Fruit fly (Drosophila melanogaster): Measurements from ENCODE around the gene CG4502.

CG4502 gene

DNA sequence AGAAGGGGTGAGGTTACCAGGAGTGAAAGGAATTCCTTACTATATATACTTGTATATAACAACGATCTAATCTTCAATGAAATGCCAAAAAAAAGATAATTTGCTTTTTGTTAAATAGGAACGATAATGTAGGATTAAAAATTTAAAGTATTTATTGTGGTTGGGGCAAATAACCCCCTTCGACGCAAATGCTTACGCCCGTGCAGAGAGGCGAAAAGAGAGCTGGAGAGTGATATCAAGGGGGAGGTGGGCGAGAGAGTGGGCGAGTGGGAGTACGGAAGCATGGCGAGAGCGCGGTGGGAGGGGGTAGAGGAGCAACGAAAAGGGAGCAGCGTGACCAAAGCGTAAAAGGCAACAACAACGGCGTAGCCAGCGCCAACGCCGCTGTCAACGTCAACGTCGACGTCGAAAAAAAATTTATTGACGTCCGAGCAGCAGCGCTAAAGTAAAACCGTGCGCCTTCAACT, 15.5 kb downstream of the CG4502 start (continued):
- TF ChIP-seq CG10543 (GFP tag; optimal IDR thresholded peaks at IDR 0.05) (peak; percentile 99), bowl (GFP tag; IDR thresholded peaks at IDR 0.05) (peak; percentile 95), Sry-β (GFP tag; optimal IDR thresholded peaks at IDR 0.05) (peak; percentile 65), CG5245 (GFP tag; optimal IDR thresholded peaks at IDR 0.05) (peak; percentile 96), Dref (GFP tag; IDR thresholded peaks at IDR 0.05) (peak; percentile 42; the same call in 1 of the 2 replicates), cwo (GFP tag; optimal IDR thresholded peaks at IDR 0.05) (peak; percentile 97), dmrt11E (tag; optimal IDR thresholded peaks at IDR 0.05) (peak; percentile 93), CG18476 (GFP tag; optimal IDR thresholded peaks at IDR 0.05) (peak; percentile 96), PHDP (tag; optimal IDR thresholded peaks at IDR 0.05) (peak; percentile 99), Deaf1 (tag; optimal IDR thresholded peaks at IDR 0.05) (peak; percentile 81), Xbp1 (GFP tag; optimal IDR thresholded peaks at IDR 0.05) (peak; percentile 99), CG15601 (tag; optimal IDR thresholded peaks at IDR 0.05) (peak; percentile 97), CG17186 (GFP tag; optimal IDR thresholded peaks at IDR 0.05) (peak; percentile 87), Neu2 (GFP tag; optimal IDR thresholded peaks at IDR 0.05; ENCODE audit: borderline replicate concordance) (peak; percentile 66), wek (GFP tag; optimal IDR thresholded peaks at IDR 0.05) (peak; percentile 86), kah (GFP tag; optimal IDR thresholded peaks at IDR 0.05) (peak; percentile 94), CG2202 (tag; optimal IDR thresholded peaks at IDR 0.05) (peak; percentile 96), CG11398 (GFP tag; optimal IDR thresholded peaks at IDR 0.05) (peak; percentile 91), CG30403 (GFP tag; optimal IDR thresholded peaks at IDR 0.05) (peak; percentile 99), az2 (GFP tag; optimal IDR thresholded peaks at IDR 0.05) (peak; percentile 98), Opbp (GFP tag; IDR thresholded peaks at IDR 0.05; ENCODE audit: partially characterized antibody) (no peak), lola (GFP tag; optimal IDR thresholded peaks at IDR 0.05) (peak in 1 of 3 experiments; percentile 96), grau (tag; optimal IDR thresholded peaks at IDR 0.05) (peak; percentile 97), D19B (GFP tag; optimal IDR thresholded peaks at IDR 0.05) (peak; percentile 91), Aef1 (GFP tag; IDR thresholded peaks at IDR 0.05) (peak; percentile 98), al (GFP tag; IDR thresholded peaks at IDR 0.05) (peak; percentile 97), CG13296 (GFP tag; optimal IDR thresholded peaks at IDR 0.05) (peak; percentile 97), CG6254 (GFP tag; optimal IDR thresholded peaks at IDR 0.05) (peak; percentile 95), br (optimal IDR thresholded peaks at IDR 0.05) (no peak), mld (GFP tag; IDR thresholded peaks at IDR 0.05; ENCODE audit: partially characterized antibody) (no peak), Sox102F (GFP tag; optimal IDR thresholded peaks at IDR 0.05) (peak; percentile 98), fu2 (GFP tag; optimal IDR thresholded peaks at IDR 0.05) (peak; percentile 94), Nf-YA (GFP tag; IDR thresholded peaks at IDR 0.05) (peak; percentile 94), vvl (GFP tag; IDR thresholded peaks at IDR 0.05) (peak; percentile 99), CG8290 (GFP tag; optimal IDR thresholded peaks at IDR 0.05) (peak; percentile 86), CG8290 (tag; optimal IDR thresholded peaks at IDR 0.05) (peak; percentile 68 to 85), wor (GFP tag; IDR thresholded peaks at IDR 0.05) (peak; percentile 99), HLH54F (GFP tag; optimal IDR thresholded peaks at IDR 0.05) (peak; percentile 97), eve (GFP tag; optimal IDR thresholded peaks at IDR 0.05) (peak in 1 of 2 experiments; percentile 99), trem (tag; optimal IDR thresholded peaks at IDR 0.05) (peak; percentile 89), CG12659 (GFP tag; optimal IDR thresholded peaks at IDR 0.05) (peak; percentile 99), NC2β (GFP tag; optimal IDR thresholded peaks at IDR 0.05) (peak; percentile 96), oc (tag; optimal IDR thresholded peaks at IDR 0.05) (peak; percentile 98), CG8388 (GFP tag; optimal IDR thresholded peaks at IDR 0.05) (peak; percentile 97), CG13624 (GFP tag; optimal IDR thresholded peaks at IDR 0.05) (peak; percentile 96), sima (GFP tag; optimal IDR thresholded peaks at IDR 0.05) (peak; percentile 72), slbo (GFP tag; IDR thresholded peaks at IDR 0.05) (peak; percentile 98), rib (GFP tag; IDR thresholded peaks at IDR 0.05) (peak; percentile 94), CG6813 (GFP tag; optimal IDR thresholded peaks at IDR 0.05) (peak; percentile 96), knrl (GFP tag; IDR thresholded peaks at IDR 0.05; ENCODE audit: partially characterized antibody) (no peak; the same call in 2 of the 3 replicates)
